Worm (Caenorhabditis elegans): ENCODE measurements around the gene mrpl-21.

DNA sequence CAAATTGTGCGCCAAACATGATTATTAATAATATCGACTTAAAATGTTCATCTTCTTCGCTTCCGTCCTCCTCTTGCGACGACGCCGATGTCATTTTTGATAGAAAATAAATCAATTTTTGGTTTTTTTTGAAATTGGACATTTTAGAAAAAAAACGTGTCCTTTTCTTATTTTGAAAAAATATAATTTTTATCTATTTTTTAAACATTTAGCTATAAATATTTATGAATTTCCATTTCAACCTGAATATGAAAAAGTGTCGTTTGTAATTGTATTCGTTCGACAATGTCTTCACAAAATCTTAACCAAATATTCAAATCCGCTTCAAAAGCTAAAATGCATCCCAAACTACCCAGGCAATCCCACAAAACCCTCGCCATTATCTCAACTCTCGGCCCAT is 44.0 kb upstream of the mrpl-21 start, which contains the start of gene R10E4.3:
- TF ChIP-seq pqm-1 (tag; optimal IDR thresholded peaks at IDR 0.05), result no peak
- TF ChIP-seq nhr-237 (tag; optimal IDR thresholded peaks at IDR 0.05), result no peak
- TF ChIP-seq blmp-1 (tag; optimal IDR thresholded peaks at IDR 0.05), result no peak

All from whole organism, L1 larva.